Fruit fly (Drosophila melanogaster): Measurements from ENCODE around the gene Der-2.

Gene Der-2

dm6 chr3R:16526697-16527370, 42.8 kb upstream of the Der-2 start (continued):
- TF ChIP-seq topi (GFP tag; optimal IDR thresholded peaks at IDR 0.05): peak; percentile 60
- peak; percentile 83 for TF ChIP-seq CG6163 (GFP tag; IDR thresholded peaks at IDR 0.05)
- TF ChIP-seq CG31627 (GFP tag; optimal IDR thresholded peaks at IDR 0.05): peak; percentile 41
- TF ChIP-seq CG34406 (GFP tag; optimal IDR thresholded peaks at IDR 0.05): peak; percentile 53
- TF ChIP-seq cyc (GFP tag; optimal IDR thresholded peaks at IDR 0.05): peak; percentile 47
- peak; percentile 36 for TF ChIP-seq CG8319 (GFP tag; optimal IDR thresholded peaks at IDR 0.05)
- TF ChIP-seq CG15336 (GFP tag; IDR thresholded peaks at IDR 0.05): peak; percentile 39; the same call in 1 of the 2 replicates
- TF ChIP-seq CG6276 (GFP tag; optimal IDR thresholded peaks at IDR 0.05): peak; percentile 27
- peak; percentile 65 for TF ChIP-seq CG1621 (tag; optimal IDR thresholded peaks at IDR 0.05)
- peak; percentile 78 for TF ChIP-seq fd85E (GFP tag; optimal IDR thresholded peaks at IDR 0.05)
- TF ChIP-seq Sox102F (GFP tag; optimal IDR thresholded peaks at IDR 0.05): no peak
- TF ChIP-seq ss (GFP tag; optimal IDR thresholded peaks at IDR 0.05): peak; percentile 68
- TF ChIP-seq CG7368 (GFP tag; optimal IDR thresholded peaks at IDR 0.05): peak; percentile 58
- no peak for TF ChIP-seq CG6854 (GFP tag; optimal IDR thresholded peaks at IDR 0.05)
- TF ChIP-seq Eip75B (GFP tag; optimal IDR thresholded peaks at IDR 0.05): peak; percentile 68
- TF ChIP-seq Gug (GFP tag; IDR thresholded peaks at IDR 0.05): no peak
- TF ChIP-seq lz (GFP tag; optimal IDR thresholded peaks at IDR 0.05): peak; percentile 38
- peak; percentile 37 for TF ChIP-seq dsx (GFP tag; optimal IDR thresholded peaks at IDR 0.05; ENCODE audit: poor library complexity, severe bottlenecking)
- peak; percentile 73 for TF ChIP-seq acj6 (GFP tag; optimal IDR thresholded peaks at IDR 0.05)
- peak; percentile 58 for TF ChIP-seq esn (GFP tag; optimal IDR thresholded peaks at IDR 0.05)
- TF ChIP-seq CG10631 (GFP tag; optimal IDR thresholded peaks at IDR 0.05): peak; percentile 81
- TF ChIP-seq Sox15 (GFP tag; optimal IDR thresholded peaks at IDR 0.05): peak; percentile 26
- peak; percentile 73 for TF ChIP-seq CG32006 (GFP tag; optimal IDR thresholded peaks at IDR 0.05)
- TF ChIP-seq Hr39 (GFP tag; optimal IDR thresholded peaks at IDR 0.05): peak; percentile 50
- no peak for TF ChIP-seq dac (GFP tag; optimal IDR thresholded peaks at IDR 0.05)
- peak; percentile 28 for TF ChIP-seq CG4318 (GFP tag; optimal IDR thresholded peaks at IDR 0.05)
- TF ChIP-seq CG16779 (tag; optimal IDR thresholded peaks at IDR 0.05): peak; percentile 40

- TF ChIP-seq CG8119 (GFP tag; IDR thresholded peaks at IDR 0.05): no peak
- no peak for TF ChIP-seq CG6808 (GFP tag; optimal IDR thresholded peaks at IDR 0.05)
- no peak for TF ChIP-seq CG8632 (GFP tag; optimal IDR thresholded peaks at IDR 0.05)
- no peak for TF ChIP-seq CG34406 (GFP tag; optimal IDR thresholded peaks at IDR 0.05)
- TF ChIP-seq CG16779 (tag; optimal IDR thresholded peaks at IDR 0.05): no peak
- no peak for TF ChIP-seq CG6854 (GFP tag; optimal IDR thresholded peaks at IDR 0.05)
- TF ChIP-seq CG6792 (GFP tag; optimal IDR thresholded peaks at IDR 0.05): no peak
- TF ChIP-seq CG11294 (GFP tag; IDR thresholded peaks at IDR 0.05): no peak
- no peak for TF ChIP-seq Gug (GFP tag; IDR thresholded peaks at IDR 0.05)
- no peak for TF ChIP-seq CG8319 (GFP tag; optimal IDR thresholded peaks at IDR 0.05)
Observed at dm6 chr3R:16526256-16526655, 42.2 kb upstream of the Der-2 start.

- no peak for TF ChIP-seq CG6792 (GFP tag; optimal IDR thresholded peaks at IDR 0.05)
- no peak for TF ChIP-seq CG6276 (GFP tag; optimal IDR thresholded peaks at IDR 0.05)
- no peak for TF ChIP-seq CG7368 (GFP tag; optimal IDR thresholded peaks at IDR 0.05)
Observed at dm6 chr3R:16525555-16525954, 41.5 kb upstream of the Der-2 start.

dm6 chr3R:16524593-16525111, 40.6 kb upstream of the Der-2 start:
- TF ChIP-seq Lpt (GFP tag; optimal IDR thresholded peaks at IDR 0.05): peak; percentile 29
- TF ChIP-seq CG8632 (GFP tag; optimal IDR thresholded peaks at IDR 0.05): no peak
- no peak for TF ChIP-seq CG10631 (GFP tag; optimal IDR thresholded peaks at IDR 0.05)
- TF ChIP-seq pdm3 (GFP tag; optimal IDR thresholded peaks at IDR 0.05): peak; percentile 53
- TF ChIP-seq CG3032 (tag; optimal IDR thresholded peaks at IDR 0.05): peak; percentile 45
- peak; percentile 21 for TF ChIP-seq achi (GFP tag; optimal IDR thresholded peaks at IDR 0.05)
- peak; percentile 41 for TF ChIP-seq CG1621 (tag; optimal IDR thresholded peaks at IDR 0.05)
- TF ChIP-seq CG9139 (GFP tag; optimal IDR thresholded peaks at IDR 0.05): peak; percentile 29
- TF ChIP-seq CG6163 (GFP tag; IDR thresholded peaks at IDR 0.05): 0 out of 3 replicates have a peak, but pooled peaks have one; percentile 65
- TF ChIP-seq CG32006 (GFP tag; optimal IDR thresholded peaks at IDR 0.05): peak; percentile 73
- peak; percentile 39 for TF ChIP-seq OdsH (GFP tag; optimal IDR thresholded peaks at IDR 0.05)
- TF ChIP-seq CG6792 (GFP tag; optimal IDR thresholded peaks at IDR 0.05): peak; percentile 14
- TF ChIP-seq Gug (GFP tag; IDR thresholded peaks at IDR 0.05): peak; percentile 37; the same call in 1 of the 2 replicates
- TF ChIP-seq fd59A (GFP tag; optimal IDR thresholded peaks at IDR 0.05): peak; percentile 57
- TF ChIP-seq CG31627 (GFP tag; optimal IDR thresholded peaks at IDR 0.05): no peak
- TF ChIP-seq lz (GFP tag; optimal IDR thresholded peaks at IDR 0.05): no peak
- peak; percentile 40 for TF ChIP-seq Sox15 (GFP tag; optimal IDR thresholded peaks at IDR 0.05)
- no peak for TF ChIP-seq esn (GFP tag; optimal IDR thresholded peaks at IDR 0.05)
- no peak for TF ChIP-seq Met (GFP tag; optimal IDR thresholded peaks at IDR 0.05)
- no peak for TF ChIP-seq CG6276 (GFP tag; optimal IDR thresholded peaks at IDR 0.05)
- no peak for TF ChIP-seq dsx (GFP tag; optimal IDR thresholded peaks at IDR 0.05; ENCODE audit: poor library complexity, severe bottlenecking)
- peak; percentile 35 for TF ChIP-seq acj6 (GFP tag; optimal IDR thresholded peaks at IDR 0.05)
- TF ChIP-seq CG15336 (GFP tag; IDR thresholded peaks at IDR 0.05): peak; percentile 20; the same call in 1 of the 2 replicates
- peak; percentile 37 to 43 for TF ChIP-seq salr (GFP tag; optimal IDR thresholded peaks at IDR 0.05)

Measured in whole organism, prepupa.